Fruit fly (Drosophila melanogaster) whole organism, embryonic: ENCODE results near the gene Rab21.
A peak's percentile ranks its signal among the peaks of the same experiment; 100 is the strongest.

Source experiments
- Aef1 ChIP-seq: fragments of 200-800 bp; sonication (Bioruptor generic); IDR thresholded peaks from 3 replicates; pipeline ENCODE4 v1.3.6; 2022; ENCODE audit warnings: missing biosample characterization, missing genetic modification characterization
- CG12155 ChIP-seq: fragments of 200-800 bp; sonication (Bioruptor generic); optimal IDR thresholded peaks from 3 replicates; lab custom pipeline; 2016; ENCODE audit warnings: missing biosample characterization, missing genetic modification characterization
- CG13287 ChIP-seq: fragments of 200-800 bp; sonication (Bioruptor generic); IDR thresholded peaks from 2 replicates; pipeline ENCODE4 v1.3.6; 2022; ENCODE audit warnings: missing biosample characterization, missing genetic modification characterization; ENCODE audit not compliant: partially characterized antibody
- CG15479 ChIP-seq: fragments of 200-800 bp; sonication (Bioruptor generic); optimal IDR thresholded peaks from 3 replicates; lab custom pipeline; 2019; ENCODE audit warnings: missing biosample characterization, mild to moderate bottlenecking, missing genetic modification characterization, moderate library complexity
- CG17328 ChIP-seq: fragments of 200-800 bp; sonication (Bioruptor generic); IDR thresholded peaks from 2 replicates; pipeline ENCODE4 v1.3.6; 2022; ENCODE audit warnings: missing biosample characterization, missing genetic modification characterization
- CG17385 ChIP-seq: fragments of 200-800 bp; sonication (Bioruptor generic); optimal IDR thresholded peaks from 3 replicates; lab custom pipeline; 2018; ENCODE audit warnings: missing biosample characterization, mild to moderate bottlenecking, missing genetic modification characterization
- CG18764 ChIP-seq: fragments of 200-800 bp; sonication (Bioruptor generic); optimal IDR thresholded peaks from 3 replicates; lab custom pipeline; 2016; ENCODE audit warnings: missing biosample characterization, missing genetic modification characterization
- CG2712 ChIP-seq: fragments of 200-800 bp; optimal IDR thresholded peaks from 3 replicates; lab custom pipeline; 2019; ENCODE audit warnings: missing biosample characterization, mild to moderate bottlenecking, missing genetic modification characterization, moderate library complexity
- CG31224 ChIP-seq: fragments of 200-800 bp; sonication (Bioruptor generic); IDR thresholded peaks from 2 replicates; pipeline ENCODE4 v1.3.6; 2022; ENCODE audit warnings: missing biosample characterization, missing genetic modification characterization
- CG32532 ChIP-seq: fragments of 200-800 bp; sonication (Bioruptor generic); IDR thresholded peaks from 2 replicates; pipeline ENCODE4 v1.3.6; 2022; ENCODE audit warnings: missing biosample characterization, missing genetic modification characterization
- CG4617 ChIP-seq: fragments of 200-800 bp; sonication (Bioruptor generic); optimal IDR thresholded peaks from 3 replicates; lab custom pipeline; 2016; ENCODE audit warnings: missing biosample characterization, missing genetic modification characterization, borderline replicate concordance
- CG5245 ChIP-seq: fragments of 200-800 bp; sonication (Bioruptor generic); optimal IDR thresholded peaks from 3 replicates; lab custom pipeline; 2016; ENCODE audit warnings: missing biosample characterization, missing genetic modification characterization
- CG7357 ChIP-seq: fragments of 200-800 bp; sonication (Bioruptor generic); IDR thresholded peaks from 3 replicates; pipeline ENCODE4 v1.3.6; 2022; ENCODE audit warnings: missing biosample characterization, missing genetic modification characterization
- CG7839 ChIP-seq: fragments of 200-800 bp; sonication (Bioruptor generic); optimal IDR thresholded peaks from 3 replicates; lab custom pipeline; 2018; ENCODE audit warnings: missing biosample characterization, mild to moderate bottlenecking, missing genetic modification characterization, moderate library complexity
- CoRest ChIP-seq: fragments of 200-800 bp; sonication (Bioruptor generic); optimal IDR thresholded peaks from 3 replicates; lab custom pipeline; 2018; ENCODE audit warnings: missing biosample characterization, mild to moderate bottlenecking, missing genetic modification characterization, moderate library complexity
- Dfd ChIP-seq, 2 experiments: fragments of >200 bp; optimal IDR thresholded peaks; 2 replicates each; lab custom pipeline; 2017; ENCODE audit warnings: missing biosample characterization in 2 of 2, missing genetic modification characterization in 2 of 2
- Ets65A ChIP-seq: fragments of 200-800 bp; sonication (Bioruptor generic); peaks from one replicate; lab custom pipeline; 2016; ENCODE audit warnings: missing biosample characterization, missing genetic modification characterization
- GATAe ChIP-seq: fragments of 200-800 bp; sonication (Bioruptor generic); conservative IDR thresholded peaks from 2 replicates; pipeline ENCODE4 v1.3.6; 2022; ENCODE audit warnings: missing biosample characterization, missing genetic modification characterization
- HmgZ ChIP-seq: fragments of 200-800 bp; sonication (Bioruptor generic); optimal IDR thresholded peaks from 2 replicates; lab custom pipeline; 2018; ENCODE audit warnings: missing biosample characterization, mild to moderate bottlenecking, missing genetic modification characterization
- Hmx ChIP-seq: fragments of 200-800 bp; sonication (Bioruptor generic); optimal IDR thresholded peaks from 2 replicates; lab custom pipeline; 2016; ENCODE audit warnings: missing biosample characterization, missing genetic modification characterization
- MTF-1 ChIP-seq: fragments of 200-800 bp; sonication (Bioruptor generic); optimal IDR thresholded peaks from 2 replicates; lab custom pipeline; 2018; ENCODE audit warnings: missing biosample characterization, mild to moderate bottlenecking, missing genetic modification characterization, borderline replicate concordance
- Med ChIP-seq: fragments of 200-800 bp; sonication (Bioruptor generic); peaks from one replicate; lab custom pipeline; 2016; ENCODE audit warnings: missing biosample characterization, missing genetic modification characterization, mild to moderate bottlenecking, inconsistent platforms, moderate library complexity
- Meics ChIP-seq: fragments of 200-800 bp; sonication (Bioruptor generic); optimal IDR thresholded peaks from 2 replicates; lab custom pipeline; 2017; ENCODE audit warnings: missing biosample characterization, mild to moderate bottlenecking, missing genetic modification characterization
- NC2α ChIP-seq: fragments of 200-800 bp; sonication (Bioruptor generic); optimal IDR thresholded peaks from 2 replicates; lab custom pipeline; 2016; ENCODE audit warnings: missing biosample characterization, missing genetic modification characterization
- NFAT ChIP-seq: fragments of 200-800 bp; sonication (Bioruptor generic); IDR thresholded peaks from 2 replicates; pipeline ENCODE4 v1.3.6; 2022; ENCODE audit warnings: missing biosample characterization, missing genetic modification characterization
- Side ChIP-seq: fragments of 200-800 bp; sonication (Bioruptor generic); optimal IDR thresholded peaks from 2 replicates; lab custom pipeline; 2016; ENCODE audit warnings: missing biosample characterization, missing genetic modification characterization
- Xbp1 ChIP-seq: fragments of 200-800 bp; sonication (Bioruptor generic); optimal IDR thresholded peaks from 3 replicates; lab custom pipeline; 2016; ENCODE audit warnings: missing biosample characterization, mild to moderate bottlenecking, missing genetic modification characterization
- chinmo ChIP-seq: fragments of 200-800 bp; sonication (Bioruptor generic); IDR thresholded peaks from 4 replicates; pipeline ENCODE4 v1.3.6; 2022; ENCODE audit warnings: missing biosample characterization, missing genetic modification characterization; ENCODE audit not compliant: partially characterized antibody
- dmrt11E ChIP-seq: fragments of 200-800 bp; sonication (Bioruptor generic); optimal IDR thresholded peaks from 3 replicates; lab custom pipeline; 2018; ENCODE audit warnings: missing biosample characterization, mild to moderate bottlenecking, missing genetic modification characterization, moderate library complexity
- exex ChIP-seq: fragments of 200-800 bp; sonication (Bioruptor generic); optimal IDR thresholded peaks from 4 replicates; lab custom pipeline; 2018; ENCODE audit warnings: missing biosample characterization, mild to moderate bottlenecking, missing genetic modification characterization, moderate library complexity
- fd96Cb ChIP-seq: fragments of 200-800 bp; sonication (Bioruptor generic); optimal IDR thresholded peaks from 2 replicates; lab custom pipeline; 2018; ENCODE audit warnings: missing biosample characterization, mild to moderate bottlenecking, missing genetic modification characterization, moderate library complexity
- grn ChIP-seq: fragments of 200-800 bp; sonication (Bioruptor generic); optimal IDR thresholded peaks from 3 replicates; lab custom pipeline; 2017; ENCODE audit warnings: missing biosample characterization, missing genetic modification characterization
- gsb-n ChIP-seq: fragments of 200-800 bp; sonication (Bioruptor generic); optimal IDR thresholded peaks from 3 replicates; lab custom pipeline; 2018; ENCODE audit warnings: missing biosample characterization, mild to moderate bottlenecking, missing genetic modification characterization
- lilli ChIP-seq: fragments of 200-800 bp; sonication (Bioruptor generic); optimal IDR thresholded peaks from 3 replicates; lab custom pipeline; 2016; ENCODE audit warnings: missing biosample characterization, missing genetic modification characterization
- mirr ChIP-seq: fragments of 200-800 bp; sonication (Bioruptor generic); optimal IDR thresholded peaks from 3 replicates; lab custom pipeline; 2018; ENCODE audit warnings: missing biosample characterization, mild to moderate bottlenecking, missing genetic modification characterization
- nerfin-2 ChIP-seq: fragments of 200-800 bp; sonication (Bioruptor generic); IDR thresholded peaks from 2 replicates; pipeline ENCODE4 v1.3.6; 2022; ENCODE audit warnings: missing biosample characterization, missing genetic modification characterization; ENCODE audit not compliant: partially characterized antibody
- row ChIP-seq: fragments of 200-800 bp; sonication (Bioruptor generic); IDR thresholded peaks from 3 replicates; pipeline ENCODE4 v1.3.6; 2022; ENCODE audit warnings: missing biosample characterization, missing genetic modification characterization
- sens ChIP-seq: fragments of 200-800 bp; sonication (Bioruptor generic); peaks from one replicate; lab custom pipeline; 2016; ENCODE audit warnings: missing biosample characterization, missing genetic modification characterization
- shn ChIP-seq: fragments of 200-800 bp; sonication (Bioruptor generic); optimal IDR thresholded peaks from 3 replicates; lab custom pipeline; 2016; ENCODE audit warnings: missing biosample characterization, missing genetic modification characterization
- sisA ChIP-seq: fragments of 200-800 bp; sonication (Bioruptor generic); IDR thresholded peaks from 2 replicates; pipeline ENCODE4 v1.3.6; 2022; ENCODE audit warnings: missing biosample characterization, missing genetic modification characterization
- sug ChIP-seq: fragments of 200-800 bp; optimal IDR thresholded peaks from 2 replicates; lab custom pipeline; 2019; ENCODE audit warnings: missing biosample characterization, mild to moderate bottlenecking, missing genetic modification characterization, moderate library complexity
- vfl ChIP-seq: fragments of 200-800 bp; sonication (Bioruptor generic); optimal IDR thresholded peaks from 2 replicates; lab custom pipeline; 2016; ENCODE audit warnings: missing biosample characterization, missing genetic modification characterization
- vvl ChIP-seq: fragments of 200-800 bp; sonication (Bioruptor generic); IDR thresholded peaks from 2 replicates; pipeline ENCODE4 v1.3.6; 2022; ENCODE audit warnings: missing biosample characterization, missing genetic modification characterization

The Rab21 gene

DNA sequence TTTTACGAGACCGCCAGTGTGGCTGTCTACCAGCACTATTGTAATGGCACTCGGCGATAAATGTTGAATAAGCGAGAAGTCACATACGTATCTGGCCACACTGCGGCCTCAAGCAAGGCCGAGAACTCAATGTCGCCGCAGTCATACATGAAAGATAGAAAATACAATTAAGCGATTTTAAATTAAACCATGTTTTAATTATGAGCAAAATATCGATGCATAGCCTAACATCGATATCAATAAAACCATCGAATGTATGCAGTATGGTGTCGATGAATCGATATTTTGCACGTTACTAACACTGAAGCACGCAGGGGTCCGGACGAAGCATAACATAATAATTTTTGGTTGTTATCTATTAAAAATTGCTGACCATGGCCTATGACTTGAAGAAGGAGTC lies at the start of gene Rab21, which contains the start of gene Coa7 (continued):
- no peak for TF ChIP-seq CG32532 (GFP tag; lab: Robert Waterston, UW)
- TF ChIP-seq fd96Cb (tag; lab: Kevin White, UChicago) = no peak
- peak; percentile 29 for TF ChIP-seq lilli
- TF ChIP-seq Side (GFP tag; lab: Kevin White, UChicago) = no peak
- TF ChIP-seq CG18764 (GFP tag; lab: Kevin White, UChicago) = no peak
- TF ChIP-seq Dfd (GFP tag; optimal IDR thresholded peaks at IDR 0.05; lab: Kevin White, UChicago) = no peak
- TF ChIP-seq vfl (GFP tag; lab: Kevin White, UChicago) = no peak

dm6 chrX:23035766-23036165 lies 22.6 kb upstream of the Rab21 start, which contains the start of gene CG12061:
CG12061 (plus strand) TSS chrX:23036066.
- TF ChIP-seq CG5245 (no peak), HmgZ (tag; lab: Kevin White, UChicago) (no peak), NC2α (GFP tag; lab: Kevin White, UChicago) (no peak)

dm6 chrX:23022598-23022997 lies 9.4 kb upstream of the Rab21 start, which contains the start of gene zyd:
zyd (plus strand) TSS chrX:23022898.
- TF ChIP-seq CG12155 (GFP tag; lab: Kevin White, UChicago) (no peak), Xbp1 (GFP tag; lab: Kevin White, UChicago) (no peak), nerfin-2 (no peak), CG2712 (tag; lab: Kevin White, UChicago) (no peak), CG4617 (GFP tag; lab: Kevin White, UChicago) (no peak), CG7357 (GFP tag; lab: Robert Waterston, UW) (no peak), gsb-n (no peak), CoRest (tag; lab: Kevin White, UChicago) (no peak)

DNA sequence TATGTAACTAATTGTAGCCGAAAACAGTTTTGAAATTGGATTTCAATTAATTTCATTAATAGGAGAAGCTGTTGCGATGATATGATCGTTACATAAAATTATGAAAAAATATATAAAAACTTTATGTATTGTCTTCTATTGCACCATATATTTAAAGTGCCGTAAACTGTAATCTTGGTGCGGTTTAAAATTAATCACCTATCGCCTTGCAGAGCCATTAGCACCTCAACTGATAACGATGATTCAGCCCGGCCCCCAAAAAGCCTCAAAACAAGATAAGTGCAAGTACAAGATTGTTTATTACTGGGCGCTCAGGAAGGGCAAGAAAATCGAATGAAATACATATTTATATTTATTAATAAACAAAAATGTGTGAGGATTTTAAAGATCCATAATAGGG lies 1.4 kb downstream of the Rab21 start:
- TF ChIP-seq mirr (GFP tag; lab: Kevin White, UChicago) (peak; percentile 21), chinmo (GFP tag; lab: Robert Waterston, UW) (0 out of 4 replicates have a peak, but pooled peaks have one; percentile 28), exex (peak; percentile 83), CG31224 (peak; percentile 88), CG17328 (GFP tag; lab: Robert Waterston, UW) (no peak), sug (tag; lab: Kevin White, UChicago) (peak; percentile 20), CG15479 (GFP tag; lab: Kevin White, UChicago) (no peak), GATAe (GFP tag; lab: Robert Waterston, UW) (peak; percentile 19; the same call in 1 of the 2 replicates)

dm6 chrX:23011203-23011602 lies 2.0 kb downstream of the Rab21 start, which contains the start of gene FucTC:
FucTC (minus strand) TSS chrX:23011303.
- TF ChIP-seq sens (GFP tag; lab: Kevin White, UChicago) (peak; percentile 32), sug (tag; lab: Kevin White, UChicago) (no peak), Med (GFP tag; lab: Kevin White, UChicago) (peak; percentile 12)
- TF ChIP-seq, all 482 proteins: peak for 2

dm6 chrX:23010651-23011050 lies 2.6 kb downstream of the Rab21 start:
- TF ChIP-seq shn (peak; percentile 12), Meics (peak; percentile 46), MTF-1 (GFP tag; lab: Kevin White, UChicago) (no peak), Aef1 (GFP tag; lab: Robert Waterston, UW) (peak; percentile 49; the same call in 1 of the 3 replicates), CG13287 (no peak), CG32532 (GFP tag; lab: Robert Waterston, UW) (peak; percentile 66), sisA (GFP tag; lab: Robert Waterston, UW) (peak; percentile 32; the same call in 1 of the 2 replicates), Ets65A (peak; percentile 63), CG17385 (GFP tag; lab: Kevin White, UChicago) (peak; percentile 25), dmrt11E (tag; lab: Kevin White, UChicago) (peak; percentile 0), grn (peak; percentile 76), NFAT (GFP tag; lab: Robert Waterston, UW) (0 out of 2 replicates have a peak, but pooled peaks have one; percentile 10), row (GFP tag; lab: Robert Waterston, UW) (peak; percentile 86), vvl (GFP tag; lab: Robert Waterston, UW) (no peak), CG7839 (tag; lab: Kevin White, UChicago) (peak; percentile 39), Hmx (GFP tag; lab: Kevin White, UChicago) (no peak)
